Worm (Caenorhabditis elegans): ENCODE data around the gene acbp-6.

ce11 chrII:11923620-11924298, 49.8 kb downstream of the acbp-6 start:
- TF ChIP-seq ces-1 (GFP tag; optimal IDR thresholded peaks at IDR 0.05) (no peak), spr-3 (GFP tag; optimal IDR thresholded peaks at IDR 0.05) (no peak), lsy-2 (tag; optimal IDR thresholded peaks at IDR 0.05) (no peak), nhr-28 (tag; optimal IDR thresholded peaks at IDR 0.05) (no peak), unc-62 (GFP tag; optimal IDR thresholded peaks at IDR 0.05 in 1 of 2) (no peak), unc-62 (tag; optimal IDR thresholded peaks at IDR 0.05) (no peak), gei-8 (GFP tag; optimal IDR thresholded peaks at IDR 0.05) (no peak), fos-1 (tag; optimal IDR thresholded peaks at IDR 0.05) (no peak)

All from whole organism, L4 larva.